Worm (Caenorhabditis elegans) whole organism, late embryonic: Measurements from ENCODE around the gene F40C5.2.

Experiments
- C38D4.7 ChIP-seq: fragments of 200-800 bp; sonication (Bioruptor generic); optimal IDR thresholded peaks from 2 replicates; lab custom pipeline; 2018; ENCODE audit warnings: mild to moderate bottlenecking, missing genetic modification characterization, moderate library complexity, missing compliant biosample characterization
- ama-1 ChIP-seq: fragments of 150-350 bp; optimal IDR thresholded peaks from 2 replicates; lab custom pipeline; 2014
- ceh-9 ChIP-seq: sonication (generic microtip); optimal IDR thresholded peaks from 2 replicates; lab custom pipeline; 2016; ENCODE audit warnings: mild to moderate bottlenecking, missing genetic modification characterization, inconsistent platforms, missing compliant biosample characterization
- lim-6 ChIP-seq: sonication (generic microtip); optimal IDR thresholded peaks from 2 replicates; lab custom pipeline; 2016; ENCODE audit warnings: missing genetic modification characterization, missing compliant biosample characterization
- pha-4 ChIP-seq: fragments of 150-350 bp; optimal IDR thresholded peaks from 2 replicates; lab custom pipeline; 2018; ENCODE audit warnings: missing biosample characterization, missing genetic modification reagents, missing genetic modification characterization
- ttx-3 ChIP-seq: sonication (generic microtip); optimal IDR thresholded peaks from 2 replicates; lab custom pipeline; 2016; ENCODE audit warnings: missing genetic modification reagents, missing genetic modification characterization, missing compliant biosample characterization

ce11 chrV:3594936-3595335 is 24.1 kb downstream of the F40C5.2 start, which contains the start of gene srh-213:
- TF ChIP-seq ttx-3 (tag; lab: Kevin White, UChicago) (no peak), C38D4.7 (GFP tag; lab: Kevin White, UChicago) (no peak), ama-1 (lab: Kevin White, UChicago) (no peak), lim-6 (tag; lab: Kevin White, UChicago) (no peak), ceh-9 (no peak), pha-4 (tag; lab: Kevin White, UChicago) (no peak)
